Worm (Caenorhabditis elegans) whole organism, early embryonic: Measurements from ENCODE around the gene ufbp-1.

Experiments
- B0310.2 ChIP-seq: sonication (generic microtip); optimal IDR thresholded peaks from 2 replicates; lab custom pipeline; 2016; ENCODE audit warnings: mild to moderate bottlenecking, missing genetic modification characterization, missing compliant biosample characterization
- aly-1 ChIP-seq: sonication (generic microtip); optimal IDR thresholded peaks from 2 replicates; lab custom pipeline; 2016; ENCODE audit warnings: missing genetic modification characterization, missing compliant biosample characterization
- ama-1 ChIP-seq: fragments of 150-350 bp; optimal IDR thresholded peaks from 2 replicates; lab custom pipeline; 2014
- ceh-13 ChIP-seq: fragments of 200-800 bp; sonication (Bioruptor generic); optimal IDR thresholded peaks from 2 replicates; lab custom pipeline; 2018; ENCODE audit warnings: mild to moderate bottlenecking, missing genetic modification characterization, missing compliant biosample characterization
- ceh-36 ChIP-seq: sonication (generic microtip); optimal IDR thresholded peaks from 2 replicates; lab custom pipeline; 2016; ENCODE audit warnings: missing genetic modification characterization, inconsistent platforms, missing compliant biosample characterization
- ets-7 ChIP-seq: sonication (generic microtip); optimal IDR thresholded peaks from 2 replicates; lab custom pipeline; 2016; ENCODE audit warnings: missing genotype, missing genetic modification characterization, missing compliant biosample characterization
- hmbx-1 ChIP-seq: sonication (generic microtip); optimal IDR thresholded peaks from 2 replicates; lab custom pipeline; 2016; ENCODE audit warnings: mild to moderate bottlenecking, missing genetic modification characterization, missing compliant biosample characterization
- hnd-1 ChIP-seq: sonication (generic microtip); optimal IDR thresholded peaks from 2 replicates; lab custom pipeline; 2016; ENCODE audit warnings: missing genetic modification characterization, missing compliant biosample characterization
- pes-1 ChIP-seq: fragments of 200-800 bp; sonication (Bioruptor generic); IDR thresholded peaks from 2 replicates; pipeline ENCODE4 v1.3.6; 2022; ENCODE audit warnings: missing genetic modification reagents, missing genetic modification characterization, missing compliant biosample characterization
- scrt-1 ChIP-seq: fragments of 200-800 bp; sonication (Bioruptor generic); IDR thresholded peaks from 2 replicates; pipeline ENCODE4 v1.3.6; 2022; ENCODE audit warnings: missing genetic modification characterization, missing compliant biosample characterization
- sea-1 ChIP-seq: fragments of 200-800 bp; sonication (Bioruptor generic); conservative IDR thresholded peaks from 2 replicates; pipeline ENCODE4 v1.3.6; 2022; ENCODE audit warnings: missing genetic modification characterization, missing compliant biosample characterization
- tbx-11 ChIP-seq: fragments of 200-800 bp; sonication (Bioruptor generic); IDR thresholded peaks from 2 replicates; pipeline ENCODE4 v1.3.6; 2022; ENCODE audit warnings: missing genetic modification characterization, missing compliant biosample characterization
- tbx-37 ChIP-seq: fragments of 200-800 bp; sonication (Bioruptor generic); conservative IDR thresholded peaks from 2 replicates; pipeline ENCODE4 v1.3.6; 2022; ENCODE audit warnings: missing genetic modification reagents, missing genetic modification characterization, missing compliant biosample characterization

DNA sequence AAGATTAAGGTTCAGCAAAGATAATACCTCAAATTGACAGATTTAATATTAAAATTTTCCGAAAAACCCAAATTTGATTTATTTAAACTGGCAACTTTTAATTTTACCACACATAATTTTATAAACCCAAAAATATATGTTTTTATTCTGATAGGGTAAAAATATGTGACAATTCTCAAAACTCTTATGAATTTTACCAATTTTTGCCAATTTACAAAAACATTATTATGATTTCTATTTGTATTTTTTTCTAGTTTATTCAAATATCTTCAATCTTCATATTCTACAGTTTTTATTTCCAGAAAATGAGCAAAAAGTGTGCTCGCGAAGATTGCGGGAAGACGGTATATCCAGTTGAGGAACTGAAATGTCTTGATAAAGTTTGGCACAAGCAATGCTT is 40.4 kb upstream of the ufbp-1 start, which contains the start of gene F42H10.3:
- TF ChIP-seq scrt-1 (GFP tag; lab: Robert Waterston, UW) (no peak), ama-1 (lab: Kevin White, UChicago) (no peak), ceh-13 (GFP tag; lab: Kevin White, UChicago) (no peak), hmbx-1 (no peak), ets-7 (tag; lab: Kevin White, UChicago) (no peak), tbx-37 (no peak), tbx-11 (GFP tag; lab: Robert Waterston, UW) (no peak), aly-1 (tag; lab: Kevin White, UChicago) (no peak), B0310.2 (tag; lab: Kevin White, UChicago) (no peak), ceh-36 (tag; lab: Kevin White, UChicago) (no peak), pes-1 (GFP tag; lab: Robert Waterston, UW) (no peak), hnd-1 (tag; lab: Kevin White, UChicago) (no peak), sea-1 (GFP tag; lab: Robert Waterston, UW) (no peak)
